Worm (Caenorhabditis elegans): ENCODE data around the gene pac-1.

- no peak for TF ChIP-seq nhr-77 (tag; optimal IDR thresholded peaks at IDR 0.05)
- TF ChIP-seq ztf-7 (tag; optimal IDR thresholded peaks at IDR 0.05), result no peak
- no peak for TF ChIP-seq ceh-82 (tag; optimal IDR thresholded peaks at IDR 0.05)
- no peak for TF ChIP-seq ztf-11 (tag; optimal IDR thresholded peaks at IDR 0.05)
- no peak for TF ChIP-seq ceh-62 (tag; optimal IDR thresholded peaks at IDR 0.05)
- TF ChIP-seq nhr-41 (GFP tag; IDR thresholded peaks at IDR 0.05), result no peak
Measured at ce11 chrIII:8564372-8564771, 69.6 kb downstream of the pac-1 start.

Data from whole organism, L4 larva.